Fruit fly (Drosophila melanogaster): ENCODE results near the gene Cpr64Ac.

DNA sequence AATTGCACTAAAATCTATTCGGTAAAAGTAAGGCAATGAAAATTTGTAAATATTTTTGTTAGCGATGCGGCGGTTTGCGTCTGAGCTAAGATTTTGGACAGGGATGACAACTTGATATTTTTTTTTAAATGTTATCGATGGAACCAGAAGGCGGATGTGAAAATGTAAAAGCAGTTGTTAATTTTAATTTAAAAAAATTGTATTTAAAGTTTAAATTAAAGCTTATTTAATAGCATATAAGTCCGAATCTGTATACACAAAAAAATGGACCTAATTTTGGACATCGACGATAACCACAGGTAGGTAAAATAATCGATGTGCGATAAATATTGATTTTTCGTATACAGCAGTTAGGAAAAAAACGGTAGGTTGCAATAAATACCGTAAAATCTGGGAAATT lies 49.7 kb upstream of the Cpr64Ac start, which contains the start of the genes CG11586 and VhaM9.7-a:
- TF ChIP-seq tj (GFP tag; optimal IDR thresholded peaks at IDR 0.05) = no peak
- peak; percentile 40 for TF ChIP-seq CG5204 (GFP tag; optimal IDR thresholded peaks at IDR 0.05)
- TF ChIP-seq CG12768 (GFP tag; optimal IDR thresholded peaks at IDR 0.05) = no peak
- TF ChIP-seq pad (GFP tag; optimal IDR thresholded peaks at IDR 0.05) = no peak
- no peak for TF ChIP-seq cic (GFP tag; optimal IDR thresholded peaks at IDR 0.05)
- no peak for TF ChIP-seq ovo (GFP tag; optimal IDR thresholded peaks at IDR 0.05)
- peak; percentile 30 for TF ChIP-seq CG7101 (tag; optimal IDR thresholded peaks at IDR 0.05)
- TF ChIP-seq CG1620 (GFP tag; optimal IDR thresholded peaks at IDR 0.05) = no peak
- peak; percentile 29 for TF ChIP-seq CG11617 (GFP tag; optimal IDR thresholded peaks at IDR 0.05)
- TF ChIP-seq toe (GFP tag; optimal IDR thresholded peaks at IDR 0.05) = no peak
- no peak for TF ChIP-seq Clk (GFP tag; optimal IDR thresholded peaks at IDR 0.05)

Measured in whole organism, adult.